Fruit fly (Drosophila melanogaster): ENCODE measurements around the gene CG45012.

- TF ChIP-seq Sin3A (optimal IDR thresholded peaks at IDR 0.05): no peak
- no peak for TF ChIP-seq Myc (optimal IDR thresholded peaks at IDR 0.05)
- TF ChIP-seq h (optimal IDR thresholded peaks at IDR 0.05): no peak
- no peak for TF ChIP-seq psq (optimal IDR thresholded peaks at IDR 0.05)
- no peak for TF ChIP-seq insv (optimal IDR thresholded peaks at IDR 0.05)
These were observed 5.1 kb upstream of the CG45012 start, which contains the start of gene esc for dm6 chr2L:11829277-11829676.
